Fruit fly (Drosophila melanogaster) Kc167 (cell line): ENCODE measurements around the gene CG34056.

Experiments
- Myc ChIP-seq: fragments of >200 bp; optimal IDR thresholded peaks from 2 replicates; lab custom pipeline; 2017; ENCODE audit warnings: missing external identifiers
- Sin3A ChIP-seq: fragments of >200 bp; optimal IDR thresholded peaks from 2 replicates; lab custom pipeline; 2018; ENCODE audit warnings: missing external identifiers
- h ChIP-seq: fragments of >200 bp; optimal IDR thresholded peaks from 3 replicates; lab custom pipeline; 2018; ENCODE audit warnings: missing external identifiers
- insv ChIP-seq: fragments of >200 bp; optimal IDR thresholded peaks from 3 replicates; lab custom pipeline; 2018; ENCODE audit warnings: missing external identifiers
- psq ChIP-seq: fragments of >200 bp; optimal IDR thresholded peaks from 2 replicates; lab custom pipeline; 2017; ENCODE audit warnings: missing external identifiers
- ttk ChIP-seq: sonication (Bioruptor generic); optimal IDR thresholded peaks from 2 replicates; lab custom pipeline; 2017; ENCODE audit warnings: missing external identifiers

CG34056 gene

dm6 chr3L:899304-899703 lies 3.6 kb downstream of the CG34056 start:
- TF ChIP-seq insv (lab: Kevin White, UChicago) (no peak), psq (lab: Kevin White, UChicago) (no peak), ttk (lab: Kevin White, UChicago) (no peak), h (lab: Kevin White, UChicago) (no peak), Myc (lab: Kevin White, UChicago) (no peak), Sin3A (lab: Kevin White, UChicago) (no peak)

DNA sequence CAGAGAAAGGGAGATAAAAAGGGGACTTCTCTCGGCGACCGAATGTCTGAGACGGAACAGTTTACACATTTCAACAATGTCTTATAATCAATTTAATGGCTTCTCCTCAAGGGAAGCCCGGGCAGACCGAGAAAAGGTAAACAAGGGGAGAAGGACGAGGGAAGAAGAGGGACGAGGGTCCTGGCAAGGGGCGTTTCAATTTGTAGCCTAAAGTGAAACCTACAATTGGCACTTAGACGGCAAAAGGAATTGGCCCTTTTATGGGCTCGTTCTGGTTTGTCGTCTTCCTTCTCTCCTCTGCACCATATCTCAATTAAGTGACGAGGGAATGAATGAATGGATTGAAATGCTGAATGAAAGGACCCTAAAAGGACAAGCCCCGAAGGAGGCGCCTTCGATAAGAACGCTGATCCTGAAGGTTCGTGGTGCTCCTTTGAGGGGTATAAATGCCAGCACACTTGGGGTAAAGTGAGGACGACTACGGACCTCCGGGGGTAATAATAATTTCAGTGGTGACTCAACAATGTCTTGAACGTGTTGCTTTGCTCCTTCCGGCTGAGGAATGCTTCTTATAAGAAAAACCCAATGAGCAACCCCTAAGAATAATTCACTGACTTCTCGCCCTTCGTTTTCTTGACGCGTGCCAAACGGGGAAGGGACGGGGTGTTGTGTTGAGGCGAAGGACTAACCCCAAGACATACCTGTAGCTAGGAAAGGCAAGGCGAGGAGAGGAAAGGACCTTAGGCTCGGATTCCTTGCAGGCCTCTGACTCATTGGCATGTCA lies 4.9 kb downstream of the CG34056 start:
- TF ChIP-seq Sin3A (lab: Kevin White, UChicago) = no peak

- TF ChIP-seq ttk (lab: Kevin White, UChicago) = no peak
- TF ChIP-seq h (lab: Kevin White, UChicago) = no peak
- TF ChIP-seq psq (lab: Kevin White, UChicago) = no peak
Measured at dm6 chr3L:901442-901841, 5.7 kb downstream of the CG34056 start.

- TF ChIP-seq h (lab: Kevin White, UChicago) (no peak), Sin3A (lab: Kevin White, UChicago) (no peak)
Measured at dm6 chr3L:902598-902997, 6.8 kb downstream of the CG34056 start, which contains the start of gene mat. TSS of gene mat (plus strand) at chr3L:902898.

- TF ChIP-seq Sin3A (lab: Kevin White, UChicago) = no peak
- TF ChIP-seq h (lab: Kevin White, UChicago) = no peak
- TF ChIP-seq insv (lab: Kevin White, UChicago) = no peak
- TF ChIP-seq Myc (lab: Kevin White, UChicago) = no peak
- no peak for TF ChIP-seq psq (lab: Kevin White, UChicago)
- TF ChIP-seq ttk (lab: Kevin White, UChicago) = no peak
Measured at dm6 chr3L:903900-904299, 8.1 kb downstream of the CG34056 start.

- no peak for TF ChIP-seq h (lab: Kevin White, UChicago)
- TF ChIP-seq Myc (lab: Kevin White, UChicago) = no peak
- no peak for TF ChIP-seq psq (lab: Kevin White, UChicago)
- TF ChIP-seq Sin3A (lab: Kevin White, UChicago) = no peak
- no peak for TF ChIP-seq insv (lab: Kevin White, UChicago)
Measured at dm6 chr3L:904364-904763, 8.6 kb downstream of the CG34056 start.

DNA sequence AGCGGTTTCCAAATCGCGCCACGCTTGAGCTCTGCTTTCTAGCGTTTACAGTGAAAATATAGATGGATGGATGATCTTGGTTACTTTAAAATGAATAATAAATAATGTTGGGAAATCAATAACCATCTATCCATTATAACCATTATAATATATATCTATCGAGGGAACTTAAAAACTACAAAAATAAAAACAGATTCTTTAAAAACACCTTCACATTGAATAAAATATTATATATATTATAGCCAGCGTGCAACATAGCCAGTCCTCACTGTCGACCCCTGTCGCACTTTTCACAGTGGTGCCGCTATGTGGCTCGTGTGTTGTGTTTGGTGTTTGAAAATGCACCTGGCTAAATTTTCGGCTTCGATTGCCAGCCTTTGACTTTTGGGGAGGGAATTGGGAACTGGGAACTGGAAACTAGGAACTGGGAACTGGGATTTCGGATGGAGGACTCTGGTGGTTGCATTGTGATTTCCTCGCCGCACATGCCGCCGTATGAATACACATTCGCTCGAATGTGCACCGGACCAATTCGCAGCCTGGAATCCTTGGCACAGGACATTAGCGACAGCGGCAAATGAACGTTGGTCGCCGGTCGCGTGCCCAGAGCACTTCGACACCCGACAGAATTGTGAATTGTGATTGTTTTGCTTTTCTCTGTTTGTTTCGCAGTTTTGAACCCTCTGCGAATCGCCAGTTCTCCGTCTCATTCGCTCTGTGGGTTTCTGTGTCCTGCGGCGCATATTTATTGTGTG lies 9.4 kb downstream of the CG34056 start:
- no peak for TF ChIP-seq Myc (lab: Kevin White, UChicago)

DNA sequence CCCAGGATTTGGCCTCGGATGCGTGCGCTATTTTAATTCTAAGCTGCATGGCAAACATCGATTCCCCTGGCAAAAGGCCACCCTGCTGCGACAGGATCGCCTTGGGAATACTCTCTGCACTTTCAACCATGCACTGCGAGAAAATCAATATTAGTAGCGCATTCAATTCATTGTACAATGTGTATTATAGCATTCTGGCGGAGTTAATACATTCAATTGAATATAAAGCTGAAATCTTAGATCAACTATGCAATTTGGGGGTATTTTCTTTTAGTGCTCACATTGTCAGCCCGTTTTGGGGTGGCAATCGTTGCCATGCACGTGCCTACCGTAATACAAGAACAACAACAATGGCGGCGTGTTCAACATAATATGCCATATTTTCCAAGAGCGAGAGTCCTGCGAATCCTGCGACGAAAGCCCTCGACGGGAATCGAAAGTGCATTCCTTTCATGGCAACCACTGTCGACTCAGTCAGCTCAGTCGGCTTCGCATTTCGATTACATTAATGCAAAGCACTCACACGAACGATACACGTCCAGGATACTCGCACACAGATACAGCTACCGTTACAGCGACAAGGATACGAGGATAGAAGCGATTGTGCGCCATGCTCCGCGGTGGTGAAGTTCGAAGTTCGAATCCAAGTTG lies 12.0 kb downstream of the CG34056 start:
- no peak for TF ChIP-seq ttk (lab: Kevin White, UChicago)
- no peak for TF ChIP-seq Myc (lab: Kevin White, UChicago)
- TF ChIP-seq insv (lab: Kevin White, UChicago) = no peak
- no peak for TF ChIP-seq Sin3A (lab: Kevin White, UChicago)
- TF ChIP-seq h (lab: Kevin White, UChicago) = no peak
- TF ChIP-seq psq (lab: Kevin White, UChicago) = no peak

dm6 chr3L:908508-909162 lies 12.9 kb downstream of the CG34056 start, which contains the start of gene nerfin-1:
TSS of gene nerfin-1 (plus strand) at chr3L:909112.
- no peak for TF ChIP-seq psq (lab: Kevin White, UChicago)
- TF ChIP-seq insv (lab: Kevin White, UChicago) = no peak
- TF ChIP-seq Sin3A (lab: Kevin White, UChicago) = no peak
- no peak for TF ChIP-seq h (lab: Kevin White, UChicago)
- no peak for TF ChIP-seq Myc (lab: Kevin White, UChicago)
- no peak for TF ChIP-seq ttk (lab: Kevin White, UChicago)

dm6 chr3L:912406-913369 lies 16.9 kb downstream of the CG34056 start:
- TF ChIP-seq Sin3A (lab: Kevin White, UChicago) (no peak), psq (lab: Kevin White, UChicago) (no peak), Myc (lab: Kevin White, UChicago) (no peak), ttk (lab: Kevin White, UChicago) (no peak), h (lab: Kevin White, UChicago) (no peak), insv (lab: Kevin White, UChicago) (no peak)
